Fruit fly (Drosophila melanogaster): Measurements from ENCODE around the gene Vps15.

Gene Vps15

DNA sequence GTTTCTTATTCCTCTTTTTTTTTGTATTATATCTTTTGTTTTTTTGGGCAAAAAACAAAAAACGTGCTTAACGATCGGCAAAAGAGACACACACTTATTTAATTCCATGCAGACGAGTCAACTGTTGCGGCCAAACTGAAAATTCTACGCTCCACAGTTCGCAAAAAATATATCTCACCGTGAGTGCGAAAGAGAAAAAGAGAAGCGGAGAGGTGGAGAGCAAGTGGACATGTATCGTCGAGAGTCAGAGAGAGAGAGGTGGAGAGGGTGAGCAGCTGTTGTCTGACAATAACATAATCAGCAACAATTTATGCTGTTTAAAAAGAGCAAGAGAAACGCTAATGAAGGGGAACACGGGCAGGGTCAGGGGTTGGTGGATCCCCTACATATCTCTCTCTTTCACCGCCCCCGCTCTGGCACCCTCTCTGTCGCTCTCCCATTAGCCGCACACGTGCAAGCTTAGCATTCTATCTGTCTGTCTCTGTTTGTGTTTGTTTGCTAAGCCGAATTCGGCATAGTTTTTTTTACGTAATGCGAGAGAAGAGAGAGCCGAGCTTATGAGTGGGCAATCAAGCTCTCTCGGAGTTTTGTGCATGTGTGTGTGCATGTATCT lies 18.9 kb downstream of the Vps15 start (continued):
- no peak for TF ChIP-seq ssp (GFP tag; IDR thresholded peaks at IDR 0.05)
- TF ChIP-seq bab2 (GFP tag; optimal IDR thresholded peaks at IDR 0.05), result no peak
- TF ChIP-seq CG6791 (GFP tag; IDR thresholded peaks at IDR 0.05; ENCODE audit: partially characterized antibody), result no peak
- TF ChIP-seq CG8359 (GFP tag; optimal IDR thresholded peaks at IDR 0.05; ENCODE audit: borderline replicate concordance), result no peak
- peak in 1 of 2 experiments; percentile 49 for TF ChIP-seq crp (GFP tag; optimal IDR thresholded peaks at IDR 0.05)
- TF ChIP-seq oc (tag; optimal IDR thresholded peaks at IDR 0.05), result peak; percentile 92
- TF ChIP-seq CG14965 (GFP tag; optimal IDR thresholded peaks at IDR 0.05; ENCODE audit: borderline replicate concordance), result no peak
- TF ChIP-seq Abd-B (GFP tag; optimal IDR thresholded peaks at IDR 0.05), result no peak
- TF ChIP-seq ERR (GFP tag; optimal IDR thresholded peaks at IDR 0.05), result peak; percentile 41
- TF ChIP-seq CG7556 (GFP tag; optimal IDR thresholded peaks at IDR 0.05), result no peak
- no peak for TF ChIP-seq Atf6 (GFP tag; IDR thresholded peaks at IDR 0.05)
- no peak for TF ChIP-seq Oaz (GFP tag; IDR thresholded peaks at IDR 0.05)
- no peak for TF ChIP-seq usp (GFP tag; optimal IDR thresholded peaks at IDR 0.05)
- no peak for TF ChIP-seq ato (GFP tag; IDR thresholded peaks at IDR 0.05; ENCODE audit: partially characterized antibody)
- no peak for TF ChIP-seq GATAe (GFP tag; conservative IDR thresholded peaks at IDR 0.05)
- no peak for TF ChIP-seq CG17612 (GFP tag; IDR thresholded peaks at IDR 0.05)
- TF ChIP-seq Pdp1 (GFP tag; optimal IDR thresholded peaks at IDR 0.05), result peak in 1 of 2 experiments; percentile 96
- no peak for TF ChIP-seq sima (GFP tag; optimal IDR thresholded peaks at IDR 0.05)
- TF ChIP-seq CG9817 (tag; optimal IDR thresholded peaks at IDR 0.05), result no peak
- TF ChIP-seq Trl (optimal IDR thresholded peaks at IDR 0.05), result peak; percentile 92 to 99
- TF ChIP-seq Trl (GFP tag; optimal IDR thresholded peaks at IDR 0.05), result no peak
- TF ChIP-seq Med (GFP tag), result peak; percentile 71
- TF ChIP-seq Dref (GFP tag; IDR thresholded peaks at IDR 0.05), result no peak
- TF ChIP-seq tio (GFP tag; optimal IDR thresholded peaks at IDR 0.05), result no peak
- TF ChIP-seq tll (GFP tag; optimal IDR thresholded peaks at IDR 0.05), result no peak
- TF ChIP-seq CG10959 (GFP tag; IDR thresholded peaks at IDR 0.05), result no peak
- TF ChIP-seq CG10209 (GFP tag; optimal IDR thresholded peaks at IDR 0.05), result no peak
- no peak for TF ChIP-seq E2f1 (GFP tag; IDR thresholded peaks at IDR 0.05)
- no peak for TF ChIP-seq CG7357 (GFP tag; IDR thresholded peaks at IDR 0.05)
- no peak for TF ChIP-seq CG9932 (GFP tag; IDR thresholded peaks at IDR 0.05)
- no peak for TF ChIP-seq pzg (GFP tag; optimal IDR thresholded peaks at IDR 0.05)
- peak; percentile 28; the same call in 1 of the 2 replicates for TF ChIP-seq amos (GFP tag; IDR thresholded peaks at IDR 0.05; ENCODE audit: partially characterized antibody)
- no peak for TF ChIP-seq E2f2 (GFP tag; IDR thresholded peaks at IDR 0.05)
- TF ChIP-seq Kr (GFP tag; optimal IDR thresholded peaks at IDR 0.05), result peak; percentile 9
- no peak for TF ChIP-seq gce (GFP tag; IDR thresholded peaks at IDR 0.05)
- TF ChIP-seq CG18011 (GFP tag; optimal IDR thresholded peaks at IDR 0.05), result no peak
- no peak for TF ChIP-seq CG8765 (GFP tag; IDR thresholded peaks at IDR 0.05)
- no peak for TF ChIP-seq onecut (GFP tag; IDR thresholded peaks at IDR 0.05)
- TF ChIP-seq HmgZ (tag; optimal IDR thresholded peaks at IDR 0.05), result no peak
- TF ChIP-seq stc (GFP tag; IDR thresholded peaks at IDR 0.05), result no peak
- TF ChIP-seq CG11085 (GFP tag; IDR thresholded peaks at IDR 0.05), result no peak
- no peak for TF ChIP-seq CG17802 (tag; optimal IDR thresholded peaks at IDR 0.05)
- TF ChIP-seq CG7786 (GFP tag; optimal IDR thresholded peaks at IDR 0.05), result no peak
- TF ChIP-seq Spps (tag; optimal IDR thresholded peaks at IDR 0.05), result no peak
- peak; percentile 80 for TF ChIP-seq CG1832 (GFP tag; optimal IDR thresholded peaks at IDR 0.05)
- peak; percentile 48 for TF ChIP-seq gro (GFP tag; optimal IDR thresholded peaks at IDR 0.05)
- TF ChIP-seq CG14014 (GFP tag; IDR thresholded peaks at IDR 0.05), result peak; percentile 20; the same call in 1 of the 2 replicates
- no peak for TF ChIP-seq so (GFP tag; IDR thresholded peaks at IDR 0.05)
- no peak for TF ChIP-seq slp2 (GFP tag; optimal IDR thresholded peaks at IDR 0.05)
- TF ChIP-seq ttk (GFP tag; IDR thresholded peaks at IDR 0.05), result 0 out of 2 replicates have a peak, but pooled peaks have one; percentile 4
- no peak for TF ChIP-seq seq (GFP tag; IDR thresholded peaks at IDR 0.05)

All from whole organism, embryonic.